Fruit fly (Drosophila melanogaster): ENCODE measurements around the gene msl-2.
A peak's percentile ranks its signal among the peaks of the same experiment; 100 is the strongest.

Gene msl-2

dm6 chr2L:3469869-3470268 lies 4.0 kb upstream of the msl-2 start, which contains the start of the genes Pif1 and CG31776 (continued):
- TF ChIP-seq pum (GFP tag; optimal IDR thresholded peaks at IDR 0.05) (no peak), row (GFP tag; IDR thresholded peaks at IDR 0.05) (peak; percentile 21; the same call in 1 of the 3 replicates), CG15269 (tag; optimal IDR thresholded peaks at IDR 0.05) (no peak), sim (GFP tag; IDR thresholded peaks at IDR 0.05) (no peak), Fer1 (GFP tag; optimal IDR thresholded peaks at IDR 0.05) (no peak), eyg (GFP tag; optimal IDR thresholded peaks at IDR 0.05) (no peak), crc (GFP tag; optimal IDR thresholded peaks at IDR 0.05) (no peak), aop (GFP tag; IDR thresholded peaks at IDR 0.05) (no peak), kni (GFP tag; optimal IDR thresholded peaks at IDR 0.05) (no peak), Lim3 (GFP tag; IDR thresholded peaks at IDR 0.05) (no peak), Dll (GFP tag; IDR thresholded peaks at IDR 0.05; ENCODE audit: partially characterized antibody) (peak; percentile 90), Taf1 (GFP tag; IDR thresholded peaks at IDR 0.05) (no peak), CG4424 (GFP tag; optimal IDR thresholded peaks at IDR 0.05) (no peak), bcd (GFP tag; optimal IDR thresholded peaks at IDR 0.05) (peak; percentile 1), CG4820 (GFP tag; optimal IDR thresholded peaks at IDR 0.05) (no peak), tll (GFP tag; optimal IDR thresholded peaks at IDR 0.05) (peak in 1 of 2 experiments; percentile 39), Dad (GFP tag; optimal IDR thresholded peaks at IDR 0.05) (no peak), HLH54F (GFP tag; optimal IDR thresholded peaks at IDR 0.05) (no peak), Bgb (GFP tag; IDR thresholded peaks at IDR 0.05; ENCODE audit: partially characterized antibody) (peak; percentile 92), CTCF (GFP tag; optimal IDR thresholded peaks at IDR 0.05) (peak; percentile 69), stwl (tag; optimal IDR thresholded peaks at IDR 0.05) (peak; percentile 76), Dref (GFP tag; IDR thresholded peaks at IDR 0.05) (peak; percentile 97), p53 (GFP tag; optimal IDR thresholded peaks at IDR 0.05) (peak; percentile 9), vfl (GFP tag; optimal IDR thresholded peaks at IDR 0.05) (no peak), CG4617 (GFP tag; optimal IDR thresholded peaks at IDR 0.05; ENCODE audit: borderline replicate concordance) (no peak), h (optimal IDR thresholded peaks at IDR 0.05) (no peak), ham (GFP tag; IDR thresholded peaks at IDR 0.05) (no peak), gro (GFP tag; optimal IDR thresholded peaks at IDR 0.05) (no peak), CG15011 (GFP tag; optimal IDR thresholded peaks at IDR 0.05) (no peak), CG42726 (GFP tag; IDR thresholded peaks at IDR 0.05; ENCODE audit: partially characterized antibody) (peak; percentile 89), CG4360 (GFP tag; IDR thresholded peaks at IDR 0.05) (no peak), CG33213 (GFP tag; optimal IDR thresholded peaks at IDR 0.05) (peak; percentile 32), ems (GFP tag; optimal IDR thresholded peaks at IDR 0.05) (no peak), emc (GFP tag; optimal IDR thresholded peaks at IDR 0.05) (no peak), wek (GFP tag; optimal IDR thresholded peaks at IDR 0.05) (no peak), nmo (GFP tag; optimal IDR thresholded peaks at IDR 0.05) (peak; percentile 29), CG11696 (GFP tag; IDR thresholded peaks at IDR 0.05) (no peak), zf30C (GFP tag; optimal IDR thresholded peaks at IDR 0.05) (no peak), Tbp (GFP tag; optimal IDR thresholded peaks at IDR 0.05) (no peak), CG12155 (GFP tag; optimal IDR thresholded peaks at IDR 0.05) (no peak), ato (GFP tag; IDR thresholded peaks at IDR 0.05; ENCODE audit: partially characterized antibody) (peak; percentile 79; the same call in 1 of the 2 replicates), CG6654 (GFP tag; optimal IDR thresholded peaks at IDR 0.05) (no peak), hbn (GFP tag; IDR thresholded peaks at IDR 0.05; ENCODE audit: partially characterized antibody) (peak; percentile 78), insv (GFP tag; optimal IDR thresholded peaks at IDR 0.05) (no peak), Myb (GFP tag; optimal IDR thresholded peaks at IDR 0.05) (peak; percentile 99), CG18011 (GFP tag; optimal IDR thresholded peaks at IDR 0.05) (no peak), CG14710 (tag; optimal IDR thresholded peaks at IDR 0.05) (peak; percentile 68), Ravus (GFP tag; IDR thresholded peaks at IDR 0.05) (no peak), zfh1 (GFP tag; IDR thresholded peaks at IDR 0.05) (no peak), CG2116 (GFP tag; optimal IDR thresholded peaks at IDR 0.05) (peak; percentile 93), HmgZ (tag; optimal IDR thresholded peaks at IDR 0.05) (peak; percentile 60), run (tag; optimal IDR thresholded peaks at IDR 0.05) (no peak), CG10147 (GFP tag; optimal IDR thresholded peaks at IDR 0.05) (no peak)
